Worm (Caenorhabditis elegans) whole organism, midembryonic: ENCODE data around the gene F19C7.4.

Experiments
- T22C8.4 ChIP-seq: fragments of 200-800 bp; sonication (Bioruptor generic); IDR thresholded peaks from 2 replicates; pipeline ENCODE4 v1.3.6; 2022; ENCODE audit warnings: missing genetic modification characterization, missing compliant biosample characterization
- flt-1 ChIP-seq: fragments of 200-800 bp; sonication (Bioruptor generic); IDR thresholded peaks from 2 replicates; pipeline ENCODE4 v1.3.6; 2022; ENCODE audit warnings: missing genetic modification characterization, missing compliant biosample characterization
- tab-1 ChIP-seq: fragments of 200-800 bp; sonication (Bioruptor generic); IDR thresholded peaks from 2 replicates; pipeline ENCODE4 v1.3.6; 2022; ENCODE audit warnings: missing genetic modification characterization, missing compliant biosample characterization
- ztf-29 ChIP-seq: fragments of 200-800 bp; sonication (Bioruptor generic); IDR thresholded peaks from 2 replicates; pipeline ENCODE4 v1.3.6; 2022; ENCODE audit warnings: missing genetic modification reagents, missing genetic modification characterization, missing compliant biosample characterization

DNA sequence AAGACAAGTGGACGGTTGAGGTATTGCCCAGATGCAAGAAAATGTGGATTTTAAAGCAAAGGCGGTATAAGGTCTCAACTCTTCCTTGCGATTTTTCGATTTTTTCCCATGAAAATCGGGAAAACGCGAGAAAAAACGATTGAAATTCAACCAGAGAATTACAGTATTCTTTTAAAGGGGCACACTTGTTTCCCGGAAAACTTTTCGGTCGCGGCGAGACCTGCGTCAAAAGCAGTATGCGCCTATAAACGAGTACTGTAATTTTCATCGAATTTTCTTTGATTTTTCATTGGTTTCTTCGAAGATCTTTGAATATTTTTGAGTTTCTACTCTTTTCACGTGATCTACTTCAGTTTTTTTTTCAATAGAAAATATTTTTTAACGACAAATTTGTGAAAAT is 51.0 kb downstream of the F19C7.4 start:
- no peak for TF ChIP-seq tab-1 (GFP tag; lab: Robert Waterston, UW)
- TF ChIP-seq ztf-29: no peak
- TF ChIP-seq T22C8.4 (GFP tag; lab: Robert Waterston, UW): no peak
- no peak for TF ChIP-seq flt-1 (GFP tag; lab: Robert Waterston, UW)
